Fruit fly (Drosophila melanogaster) S2 (cell line): Measurements from ENCODE around the gene CG10352.

Source experiments
- CG8478 ChIP-seq: fragments of >200 bp; optimal IDR thresholded peaks from 2 replicates; lab custom pipeline; 2018
- CTCF ChIP-seq, 2 experiments: fragments of >200 bp; optimal IDR thresholded peaks; 2 replicates each; lab custom pipeline; 2018

DNA sequence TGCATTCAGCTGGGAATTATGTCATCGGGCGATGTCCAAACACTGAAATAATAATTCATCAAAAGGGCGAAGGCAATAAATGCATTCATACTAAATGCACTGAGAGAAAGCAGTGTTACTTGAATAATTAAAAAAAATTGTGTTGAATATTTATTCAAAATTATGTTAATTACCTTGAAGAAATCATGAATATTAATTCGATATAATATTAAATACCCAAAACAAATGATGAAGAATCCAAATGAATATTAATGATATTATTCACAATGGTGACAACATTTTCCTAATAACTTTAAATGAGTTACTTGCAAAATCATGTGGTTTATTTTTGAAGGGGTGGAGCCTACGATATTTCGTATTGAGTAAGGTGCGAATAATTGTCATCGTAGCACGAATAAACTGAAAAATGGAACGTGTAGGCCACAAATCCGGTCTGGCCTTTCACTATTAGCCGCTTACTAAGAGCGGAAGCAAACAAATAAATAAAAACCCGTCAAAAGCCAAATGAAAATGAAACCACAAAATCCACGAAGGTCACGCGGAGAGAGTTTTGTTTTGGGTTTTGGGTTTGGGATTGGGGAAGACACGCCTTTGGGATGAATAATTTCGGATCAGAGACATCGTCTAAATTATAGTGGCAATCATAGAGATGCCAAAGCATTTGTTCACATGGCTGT lies 35.1 kb downstream of the CG10352 start:
- no peak for TF ChIP-seq CTCF (optimal IDR thresholded peaks at IDR 0.05; lab: Kevin White, UChicago)
- TF ChIP-seq CG8478 (lab: Kevin White, UChicago) = no peak
